Fruit fly (Drosophila melanogaster) whole organism, prepupa: Measurements from ENCODE around the gene CG14417.

ENCODE experiments used
- Blimp-1 ChIP-seq: fragments of 200-800 bp; sonication (Bioruptor generic); optimal IDR thresholded peaks from 3 replicates; lab custom pipeline; 2017; ENCODE audit warnings: missing biosample characterization, missing genetic modification characterization, mild to moderate bottlenecking, moderate library complexity, missing genetic modification reagents
- CG10631 ChIP-seq: fragments of 200-800 bp; sonication (Bioruptor generic); optimal IDR thresholded peaks from 2 replicates; lab custom pipeline; 2016; ENCODE audit warnings: missing biosample characterization, missing genetic modification characterization
- CG10669 ChIP-seq: fragments of 200-800 bp; sonication (Bioruptor generic); optimal IDR thresholded peaks from 3 replicates; lab custom pipeline; 2018; ENCODE audit warnings: missing biosample characterization, mild to moderate bottlenecking, missing genetic modification characterization, moderate library complexity
- CG11294 ChIP-seq: fragments of 200-800 bp; sonication (Bioruptor generic); IDR thresholded peaks from 2 replicates; pipeline ENCODE4 v1.3.6; 2022; ENCODE audit warnings: missing biosample characterization, missing genetic modification characterization
- CG11762 ChIP-seq: fragments of 200-800 bp; sonication (Bioruptor generic); optimal IDR thresholded peaks from 3 replicates; lab custom pipeline; 2016; ENCODE audit warnings: missing biosample characterization, missing genetic modification characterization; ENCODE audit not compliant: insufficient read depth
- CG11902 ChIP-seq: fragments of 200-800 bp; sonication (Bioruptor generic); optimal IDR thresholded peaks from 3 replicates; lab custom pipeline; 2016; ENCODE audit warnings: missing biosample characterization, missing genetic modification characterization
- CG15336 ChIP-seq: fragments of 200-800 bp; sonication (Bioruptor generic); IDR thresholded peaks from 2 replicates; pipeline ENCODE4 v1.3.6; 2022; ENCODE audit warnings: missing biosample characterization, missing genetic modification characterization
- CG1621 ChIP-seq: fragments of 200-800 bp; sonication (Bioruptor generic); optimal IDR thresholded peaks from 3 replicates; lab custom pipeline; 2018; ENCODE audit warnings: missing biosample characterization, mild to moderate bottlenecking, missing genetic modification characterization
- CG3032 ChIP-seq: fragments of 200-800 bp; optimal IDR thresholded peaks from 2 replicates; lab custom pipeline; 2019; ENCODE audit warnings: missing biosample characterization, mild to moderate bottlenecking, missing genetic modification characterization, moderate library complexity
- CG31627 ChIP-seq: fragments of 200-800 bp; sonication (Bioruptor generic); optimal IDR thresholded peaks from 3 replicates; lab custom pipeline; 2016; ENCODE audit warnings: missing biosample characterization, missing genetic modification characterization
- CG32006 ChIP-seq: fragments of 200-800 bp; sonication (Bioruptor generic); optimal IDR thresholded peaks from 3 replicates; lab custom pipeline; 2017; ENCODE audit warnings: missing biosample characterization, mild to moderate bottlenecking, missing genetic modification characterization
- CG34406 ChIP-seq: fragments of 200-800 bp; sonication (Bioruptor generic); optimal IDR thresholded peaks from 3 replicates; lab custom pipeline; 2016; ENCODE audit warnings: missing biosample characterization, missing genetic modification characterization
- CG6163 ChIP-seq: fragments of 200-800 bp; sonication (Bioruptor generic); IDR thresholded peaks from 3 replicates; pipeline ENCODE4 v1.3.6; 2022; ENCODE audit warnings: missing biosample characterization, missing genetic modification characterization
- CG6276 ChIP-seq: fragments of 200-800 bp; sonication (Bioruptor generic); optimal IDR thresholded peaks from 2 replicates; lab custom pipeline; 2017; ENCODE audit warnings: missing biosample characterization, mild to moderate bottlenecking, missing genetic modification characterization
- CG6792 ChIP-seq: fragments of 200-800 bp; sonication (Bioruptor generic); optimal IDR thresholded peaks from 3 replicates; lab custom pipeline; 2016; ENCODE audit warnings: missing biosample characterization, missing genetic modification characterization
- CG6808 ChIP-seq: fragments of 200-800 bp; sonication (Bioruptor generic); optimal IDR thresholded peaks from 3 replicates; lab custom pipeline; 2017; ENCODE audit warnings: missing biosample characterization, missing genetic modification characterization, mild to moderate bottlenecking, moderate library complexity, missing genetic modification reagents
- CG6854 ChIP-seq: fragments of 200-800 bp; sonication (Bioruptor generic); optimal IDR thresholded peaks from 2 replicates; lab custom pipeline; 2017; ENCODE audit warnings: missing biosample characterization, mild to moderate bottlenecking, missing genetic modification characterization
- CG7368 ChIP-seq: fragments of 200-800 bp; sonication (Bioruptor generic); optimal IDR thresholded peaks from 3 replicates; lab custom pipeline; 2016; ENCODE audit warnings: missing biosample characterization, missing genetic modification characterization
- CG8119 ChIP-seq: fragments of 200-800 bp; sonication (Bioruptor generic); IDR thresholded peaks from 3 replicates; pipeline ENCODE4 v1.3.6; 2022; ENCODE audit warnings: missing biosample characterization, missing genetic modification characterization
- CG8319 ChIP-seq: fragments of 200-800 bp; sonication (Bioruptor generic); optimal IDR thresholded peaks from 3 replicates; lab custom pipeline; 2016; ENCODE audit warnings: missing biosample characterization, missing genetic modification characterization
- CG8632 ChIP-seq: fragments of 200-800 bp; sonication (Bioruptor generic); optimal IDR thresholded peaks from 3 replicates; lab custom pipeline; 2016; ENCODE audit warnings: missing biosample characterization, missing genetic modification characterization
- CG9139 ChIP-seq: fragments of 200-800 bp; sonication (Bioruptor generic); optimal IDR thresholded peaks from 3 replicates; lab custom pipeline; 2017; ENCODE audit warnings: missing biosample characterization, mild to moderate bottlenecking, missing genetic modification characterization
- Eip75B ChIP-seq: fragments of 200-800 bp; sonication (Bioruptor generic); optimal IDR thresholded peaks from 3 replicates; lab custom pipeline; 2016; ENCODE audit warnings: missing biosample characterization, missing genetic modification characterization
- Ets96B ChIP-seq: fragments of 200-800 bp; optimal IDR thresholded peaks from 2 replicates; lab custom pipeline; 2019; ENCODE audit warnings: missing biosample characterization, mild to moderate bottlenecking, missing genetic modification characterization, moderate library complexity
- Gug ChIP-seq: fragments of 200-800 bp; sonication (Bioruptor generic); IDR thresholded peaks from 2 replicates; pipeline ENCODE4 v1.3.6; 2022; ENCODE audit warnings: missing biosample characterization, missing genetic modification characterization
- Hr38 ChIP-seq: sonication (Bioruptor generic); optimal IDR thresholded peaks from 2 replicates; lab custom pipeline; 2016; ENCODE audit warnings: missing biosample characterization, missing genetic modification characterization
- Hr39 ChIP-seq: fragments of 200-800 bp; sonication (Bioruptor generic); optimal IDR thresholded peaks from 2 replicates; lab custom pipeline; 2016; ENCODE audit warnings: missing biosample characterization, missing genetic modification characterization
- Hr4 ChIP-seq: fragments of 200-800 bp; sonication (Bioruptor generic); optimal IDR thresholded peaks from 3 replicates; lab custom pipeline; 2016; ENCODE audit warnings: missing biosample characterization, missing genetic modification characterization
- Lpt ChIP-seq: fragments of 200-800 bp; sonication (Bioruptor generic); optimal IDR thresholded peaks from 3 replicates; lab custom pipeline; 2016; ENCODE audit warnings: missing biosample characterization, missing genetic modification characterization
- Met ChIP-seq: fragments of 200-800 bp; sonication (Bioruptor generic); optimal IDR thresholded peaks from 3 replicates; lab custom pipeline; 2016; ENCODE audit warnings: missing biosample characterization, missing genetic modification characterization
- OdsH ChIP-seq: fragments of 200-800 bp; sonication (Bioruptor generic); optimal IDR thresholded peaks from 3 replicates; lab custom pipeline; 2016; ENCODE audit warnings: missing biosample characterization, missing genetic modification characterization
- Smox ChIP-seq: fragments of 200-800 bp; sonication (Bioruptor generic); optimal IDR thresholded peaks from 3 replicates; lab custom pipeline; 2016; ENCODE audit warnings: missing biosample characterization, missing genetic modification characterization
- Sox102F ChIP-seq: fragments of 200-800 bp; sonication (Bioruptor generic); optimal IDR thresholded peaks from 2 replicates; lab custom pipeline; 2016; ENCODE audit warnings: missing biosample characterization, mild to moderate bottlenecking, missing genetic modification characterization
- Sox14 ChIP-seq: fragments of 200-800 bp; sonication (Bioruptor generic); optimal IDR thresholded peaks from 3 replicates; lab custom pipeline; 2016; ENCODE audit warnings: missing biosample characterization, missing genetic modification characterization
- Sox15 ChIP-seq: fragments of 200-800 bp; sonication (Bioruptor generic); optimal IDR thresholded peaks from 3 replicates; lab custom pipeline; 2016; ENCODE audit warnings: missing biosample characterization, missing genetic modification characterization
- achi ChIP-seq: fragments of 200-800 bp; sonication (Bioruptor generic); optimal IDR thresholded peaks from 3 replicates; lab custom pipeline; 2016; ENCODE audit warnings: missing biosample characterization, missing genetic modification characterization
- acj6 ChIP-seq: fragments of 200-800 bp; sonication (Bioruptor generic); optimal IDR thresholded peaks from 3 replicates; lab custom pipeline; 2016; ENCODE audit warnings: missing biosample characterization, missing genetic modification characterization
- cyc ChIP-seq: fragments of 200-800 bp; sonication (Bioruptor generic); optimal IDR thresholded peaks from 3 replicates; lab custom pipeline; 2016; ENCODE audit warnings: missing biosample characterization, missing genetic modification characterization
- dac ChIP-seq: fragments of 200-800 bp; sonication (Bioruptor generic); optimal IDR thresholded peaks from 2 replicates; lab custom pipeline; 2017; ENCODE audit warnings: missing biosample characterization, mild to moderate bottlenecking, missing genetic modification characterization
- dsx ChIP-seq: fragments of 200-800 bp; optimal IDR thresholded peaks from 3 replicates; lab custom pipeline; 2019; ENCODE audit warnings: missing biosample characterization, mild to moderate bottlenecking, missing genetic modification characterization, moderate library complexity; ENCODE audit not compliant: poor library complexity, severe bottlenecking
- eg ChIP-seq: fragments of 200-800 bp; sonication (Bioruptor generic); IDR thresholded peaks from 3 replicates; pipeline ENCODE4 v1.3.6; 2022; ENCODE audit warnings: missing biosample characterization, missing genetic modification characterization
- esn ChIP-seq: fragments of 200-800 bp; sonication (Bioruptor generic); optimal IDR thresholded peaks from 2 replicates; lab custom pipeline; 2016; ENCODE audit warnings: missing biosample characterization, mild to moderate bottlenecking, missing genetic modification characterization, moderate library complexity
- fd59A ChIP-seq: fragments of 200-800 bp; sonication (Bioruptor generic); optimal IDR thresholded peaks from 2 replicates; lab custom pipeline; 2017; ENCODE audit warnings: missing biosample characterization, mild to moderate bottlenecking, missing genetic modification characterization, missing genetic modification reagents
- fd85E ChIP-seq: fragments of 200-800 bp; sonication (Bioruptor generic); optimal IDR thresholded peaks from 3 replicates; lab custom pipeline; 2016; ENCODE audit warnings: missing biosample characterization, missing genetic modification characterization
- pdm3 ChIP-seq: fragments of 200-800 bp; sonication (Bioruptor generic); optimal IDR thresholded peaks from 3 replicates; lab custom pipeline; 2016; ENCODE audit warnings: missing biosample characterization, missing genetic modification characterization
- salr ChIP-seq, 2 experiments: fragments of 200-800 bp; sonication (Bioruptor generic); optimal IDR thresholded peaks; 3 replicates each; lab custom pipeline; 2016 to 2018; ENCODE audit warnings: missing biosample characterization in 2 of 2, missing genetic modification characterization in 2 of 2, mild to moderate bottlenecking in 1 of 2
- spab ChIP-seq: fragments of 200-800 bp; sonication (Bioruptor generic); optimal IDR thresholded peaks from 2 replicates; lab custom pipeline; 2017; ENCODE audit warnings: missing biosample characterization, mild to moderate bottlenecking, missing genetic modification characterization, missing genetic modification reagents
- ss ChIP-seq, 2 experiments: fragments of 200-800 bp; sonication (Bioruptor generic); optimal IDR thresholded peaks; 2 replicates in 1 of 2; 3 replicates in 1 of 2; lab custom pipeline; 2017 to 2018; ENCODE audit warnings: mild to moderate bottlenecking in 2 of 2, missing biosample characterization in 2 of 2, missing genetic modification characterization in 2 of 2, moderate library complexity in 1 of 2
- svp ChIP-seq: fragments of 200-800 bp; sonication (Bioruptor generic); peaks from one replicate; lab custom pipeline; 2016; ENCODE audit warnings: missing biosample characterization, missing genetic modification characterization
- topi ChIP-seq: fragments of 200-800 bp; sonication (Bioruptor generic); optimal IDR thresholded peaks from 3 replicates; lab custom pipeline; 2016; ENCODE audit warnings: missing biosample characterization, missing genetic modification characterization
- vri ChIP-seq: fragments of 200-800 bp; sonication (Bioruptor generic); optimal IDR thresholded peaks from 3 replicates; lab custom pipeline; 2016; ENCODE audit warnings: missing biosample characterization, mild to moderate bottlenecking, missing genetic modification characterization

Gene CG14417

DNA sequence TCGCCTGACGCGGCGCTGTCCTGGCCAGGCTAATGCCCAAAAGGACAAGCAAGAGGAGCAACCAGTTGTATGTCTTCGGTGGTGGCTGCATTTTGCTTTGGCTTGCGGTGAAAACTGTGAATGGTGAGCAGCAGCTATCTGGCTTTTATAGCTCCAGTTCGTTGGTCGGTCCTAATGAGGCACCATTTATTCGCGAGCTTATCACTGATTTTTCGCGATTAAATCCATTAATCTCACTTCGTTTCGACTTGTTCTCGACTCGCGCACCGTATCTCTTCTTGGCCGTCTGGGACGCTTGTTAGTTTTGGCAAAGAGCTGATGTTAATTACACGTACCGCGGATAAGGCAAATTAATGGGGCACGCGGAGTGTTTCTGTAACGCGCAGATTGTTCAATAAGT is at the start of gene CG14417:
TSS of gene CG14417 (minus strand) at position 101 of the 400 bp plus-strand sequence.
- TF ChIP-seq CG8319 (no peak), fd85E (GFP tag; lab: Kevin White, UChicago) (no peak), fd59A (GFP tag; lab: Kevin White, UChicago) (no peak)

DNA sequence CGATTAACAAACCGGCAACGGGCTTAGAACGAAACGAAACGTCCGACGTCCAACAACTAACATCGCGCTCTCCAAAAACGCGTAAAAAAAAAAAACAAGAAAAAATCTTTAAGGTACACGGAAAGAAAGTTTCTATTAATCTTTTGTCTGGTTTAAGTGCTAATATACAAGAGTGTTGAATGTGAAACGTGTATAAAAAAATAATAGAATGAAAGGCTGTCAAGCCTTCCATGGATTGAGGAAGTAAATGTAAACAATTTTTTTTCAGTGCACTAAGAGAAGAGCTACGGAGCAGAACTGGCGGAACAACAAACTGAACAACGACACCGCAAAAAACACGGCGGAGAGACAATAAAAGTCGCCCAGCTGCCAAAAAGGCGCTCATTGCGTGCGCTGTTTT is 43.4 kb upstream of the CG14417 start, which contains the start of gene CG3588:
TSS of gene CG3588 (plus strand) at position 29 of the 400 bp plus-strand sequence.
- no peak for TF ChIP-seq Gug (GFP tag; lab: Robert Waterston, UW)
- TF ChIP-seq Met (GFP tag; lab: Kevin White, UChicago) = peak; percentile 3
- no peak for TF ChIP-seq CG6276 (GFP tag; lab: Kevin White, UChicago)
- TF ChIP-seq vri = peak; percentile 4
- no peak for TF ChIP-seq esn (GFP tag; lab: Kevin White, UChicago)
- no peak for TF ChIP-seq Lpt
- TF ChIP-seq CG6792 (GFP tag; lab: Kevin White, UChicago) = no peak
- no peak for TF ChIP-seq dsx
- TF ChIP-seq CG10631 (GFP tag; lab: Kevin White, UChicago) = no peak
- TF ChIP-seq Blimp-1 (GFP tag; lab: Kevin White, UChicago) = no peak
- peak; percentile 3 for TF ChIP-seq CG11902 (GFP tag; lab: Kevin White, UChicago)
- TF ChIP-seq CG8632 (GFP tag; lab: Kevin White, UChicago) = no peak
- no peak for TF ChIP-seq CG32006 (GFP tag; lab: Kevin White, UChicago)
- TF ChIP-seq CG15336 (GFP tag; lab: Robert Waterston, UW) = no peak
- TF ChIP-seq ss (GFP tag; optimal IDR thresholded peaks at IDR 0.05; lab: Kevin White, UChicago) = no peak
- no peak for TF ChIP-seq Sox15 (GFP tag; lab: Kevin White, UChicago)
- TF ChIP-seq spab = no peak
- TF ChIP-seq Eip75B (GFP tag; lab: Kevin White, UChicago) = no peak
- TF ChIP-seq Sox102F (GFP tag; lab: Kevin White, UChicago) = no peak
- no peak for TF ChIP-seq fd59A (GFP tag; lab: Kevin White, UChicago)
- no peak for TF ChIP-seq CG34406 (GFP tag; lab: Kevin White, UChicago)
- no peak for TF ChIP-seq CG6854 (GFP tag; lab: Kevin White, UChicago)
- TF ChIP-seq CG6163 (GFP tag; lab: Robert Waterston, UW) = no peak
- no peak for TF ChIP-seq CG11294 (GFP tag; lab: Robert Waterston, UW)
- peak; percentile 36 for TF ChIP-seq CG31627
- TF ChIP-seq Hr38 = no peak
- TF ChIP-seq CG10669 (GFP tag; lab: Kevin White, UChicago) = no peak
- 0 out of 3 replicates have a peak, but pooled peaks have one; percentile 26 for TF ChIP-seq eg
- TF ChIP-seq OdsH (GFP tag; lab: Kevin White, UChicago) = no peak
- no peak for TF ChIP-seq acj6 (GFP tag; lab: Kevin White, UChicago)
- TF ChIP-seq topi = peak; percentile 40
- TF ChIP-seq CG1621 (tag; lab: Kevin White, UChicago) = no peak
- no peak for TF ChIP-seq fd85E (GFP tag; lab: Kevin White, UChicago)
- TF ChIP-seq svp = peak; percentile 53
- TF ChIP-seq CG3032 (tag; lab: Kevin White, UChicago) = no peak
- no peak for TF ChIP-seq CG11762
- no peak for TF ChIP-seq Hr4
- no peak for TF ChIP-seq Smox (GFP tag; lab: Kevin White, UChicago)
- no peak for TF ChIP-seq dac (GFP tag; lab: Kevin White, UChicago)
- no peak for TF ChIP-seq Ets96B (tag; lab: Kevin White, UChicago)
- no peak for TF ChIP-seq CG6808 (GFP tag; lab: Kevin White, UChicago)
- no peak for TF ChIP-seq Sox14
- peak; percentile 25 for TF ChIP-seq cyc
- TF ChIP-seq Hr39 (GFP tag; lab: Kevin White, UChicago) = peak; percentile 40
- no peak for TF ChIP-seq salr (GFP tag; optimal IDR thresholded peaks at IDR 0.05; lab: Kevin White, UChicago)
- no peak for TF ChIP-seq CG7368
- TF ChIP-seq CG8119 (GFP tag; lab: Robert Waterston, UW) = no peak
- TF ChIP-seq achi (GFP tag; lab: Kevin White, UChicago) = no peak
- TF ChIP-seq CG9139 (GFP tag; lab: Kevin White, UChicago) = no peak
- no peak for TF ChIP-seq pdm3
